Worm (Caenorhabditis elegans) whole organism, L4 larva: Measurements from ENCODE around the gene cyp-33D1.

Experiments
- F49E8.2 ChIP-seq: sonication (generic microtip); optimal IDR thresholded peaks from 2 replicates; lab custom pipeline; 2016; ENCODE audit warnings: missing compliant biosample characterization, mild to moderate bottlenecking, missing genetic modification characterization, borderline replicate concordance
- aly-2 ChIP-seq: sonication (generic microtip); optimal IDR thresholded peaks from 2 replicates; lab custom pipeline; 2018; ENCODE audit warnings: missing biosample characterization, missing genetic modification characterization
- arid-1 ChIP-seq: fragments of 200-800 bp; sonication (Bioruptor generic); conservative IDR thresholded peaks from 2 replicates; pipeline ENCODE4 v1.3.6; 2022; ENCODE audit warnings: missing genetic modification reagents, missing genetic modification characterization, missing compliant biosample characterization
- ceh-82 ChIP-seq: sonication (generic microtip); optimal IDR thresholded peaks from 2 replicates; lab custom pipeline; 2017; ENCODE audit warnings: missing biosample characterization, missing genetic modification characterization
- fos-1 ChIP-seq: fragments of 150-350 bp; optimal IDR thresholded peaks from 2 replicates; lab custom pipeline; 2014; ENCODE audit warnings: missing biosample characterization, missing genetic modification characterization
- lin-38 ChIP-seq: fragments of 200-800 bp; sonication (Bioruptor generic); IDR thresholded peaks from 2 replicates; pipeline ENCODE4 v1.3.6; 2022; ENCODE audit warnings: missing genetic modification reagents, missing genetic modification characterization, missing compliant biosample characterization
- mep-1 ChIP-seq: fragments of 150-350 bp; sonication (generic microtip); optimal IDR thresholded peaks from 3 replicates; lab custom pipeline; 2014; ENCODE audit warnings: missing biosample characterization, missing genetic modification characterization
- nhr-76 ChIP-seq: fragments of 150-350 bp; optimal IDR thresholded peaks from 2 replicates; lab custom pipeline; 2014; ENCODE audit warnings: missing biosample characterization, missing genetic modification characterization
- unc-39 ChIP-seq: sonication (generic microtip); optimal IDR thresholded peaks from 2 replicates; lab custom pipeline; 2017; ENCODE audit warnings: missing biosample characterization, missing genetic modification characterization
- zag-1 ChIP-seq: fragments of 150-350 bp; optimal IDR thresholded peaks from 2 replicates; lab custom pipeline; 2014; ENCODE audit warnings: missing biosample characterization, missing genetic modification characterization

ce11 chrV:16210257-16211002 is 34.8 kb upstream of the cyp-33D1 start, which contains the start of gene F11A5.16:
- TF ChIP-seq nhr-76 (tag; lab: Kevin White, UChicago) (no peak), mep-1 (tag; lab: Kevin White, UChicago) (no peak), unc-39 (no peak), ceh-82 (tag; lab: Kevin White, UChicago) (no peak), F49E8.2 (tag; lab: Kevin White, UChicago) (no peak), lin-38 (GFP tag; lab: Robert Waterston, UW) (no peak), fos-1 (tag; lab: Kevin White, UChicago) (no peak), aly-2 (tag; lab: Kevin White, UChicago) (no peak), zag-1 (no peak), arid-1 (GFP tag; lab: Robert Waterston, UW) (no peak)
